Worm (Caenorhabditis elegans) whole organism, mixed stage, embryonic: ENCODE results near the gene imp-2.

Source experiments
- M03D4.4 ChIP-seq: sonication (generic microtip); optimal IDR thresholded peaks from 2 replicates; lab custom pipeline; 2017; ENCODE audit warnings: mild to moderate bottlenecking, missing genetic modification characterization, missing compliant biosample characterization
- bed-3 ChIP-seq: fragments of 200-800 bp; sonication (Bioruptor generic); optimal IDR thresholded peaks from 3 replicates; lab custom pipeline; 2018; ENCODE audit warnings: mild to moderate bottlenecking, missing genetic modification characterization, moderate library complexity, missing compliant biosample characterization
- blmp-1 ChIP-seq: fragments of 150-350 bp; optimal IDR thresholded peaks from 2 replicates; lab custom pipeline; 2014; ENCODE audit warnings: missing biosample characterization, missing genetic modification characterization
- ceh-39 ChIP-seq: fragments of 150-350 bp; optimal IDR thresholded peaks from 2 replicates; lab custom pipeline; 2014; ENCODE audit warnings: missing biosample characterization, missing genetic modification characterization
- ceh-43 ChIP-seq: fragments of 200-800 bp; sonication (Bioruptor generic); optimal IDR thresholded peaks from 2 replicates; lab custom pipeline; 2018; ENCODE audit warnings: mild to moderate bottlenecking, missing genetic modification characterization, moderate library complexity, missing compliant biosample characterization
- ceh-83 ChIP-seq: fragments of 200-800 bp; sonication (Bioruptor generic); optimal IDR thresholded peaks from 2 replicates; lab custom pipeline; 2018; ENCODE audit warnings: mild to moderate bottlenecking, missing genetic modification characterization, missing compliant biosample characterization
- ces-1 ChIP-seq: fragments of 150-350 bp; optimal IDR thresholded peaks from 2 replicates; lab custom pipeline; 2014; ENCODE audit warnings: missing biosample characterization, missing genetic modification reagents, missing genetic modification characterization
- cnd-1 ChIP-seq: fragments of 200-800 bp; sonication (Bioruptor generic); optimal IDR thresholded peaks from 2 replicates; lab custom pipeline; 2018; ENCODE audit warnings: mild to moderate bottlenecking, missing genetic modification characterization, missing compliant biosample characterization
- drap-1 ChIP-seq: fragments of 200-800 bp; sonication (Bioruptor generic); optimal IDR thresholded peaks from 3 replicates; lab custom pipeline; 2018; ENCODE audit warnings: mild to moderate bottlenecking, missing genetic modification characterization, missing compliant biosample characterization
- elt-1 ChIP-seq: sonication (generic microtip); optimal IDR thresholded peaks from 2 replicates; lab custom pipeline; 2017; ENCODE audit warnings: missing genetic modification characterization, mild to moderate bottlenecking, missing compliant biosample characterization, antibody characterized with exemption, moderate library complexity, borderline replicate concordance; ENCODE audit not compliant: insufficient read depth
- elt-3 ChIP-seq: fragments of 150-350 bp; optimal IDR thresholded peaks from 2 replicates; lab custom pipeline; 2014; ENCODE audit warnings: missing biosample characterization, missing genetic modification characterization
- flh-1 ChIP-seq: fragments of 200-800 bp; sonication (Bioruptor generic); optimal IDR thresholded peaks from 2 replicates; lab custom pipeline; 2018; ENCODE audit warnings: mild to moderate bottlenecking, missing genetic modification characterization, moderate library complexity, missing compliant biosample characterization
- ham-2 ChIP-seq: fragments of 200-800 bp; sonication (Bioruptor generic); optimal IDR thresholded peaks from 2 replicates; lab custom pipeline; 2018; ENCODE audit warnings: mild to moderate bottlenecking, missing genetic modification characterization, missing compliant biosample characterization
- hlh-1 ChIP-seq: fragments of 150-350 bp; optimal IDR thresholded peaks from 2 replicates; lab custom pipeline; 2014; ENCODE audit warnings: missing biosample characterization, missing genetic modification reagents, missing genetic modification characterization
- lin-13 ChIP-seq: fragments of 150-350 bp; optimal IDR thresholded peaks from 2 replicates; lab custom pipeline; 2014; ENCODE audit warnings: missing biosample characterization, missing genetic modification characterization
- lin-32 ChIP-seq: fragments of 200-800 bp; sonication (Bioruptor generic); optimal IDR thresholded peaks from 2 replicates; lab custom pipeline; 2018; ENCODE audit warnings: mild to moderate bottlenecking, missing genetic modification characterization, missing compliant biosample characterization
- lsy-2 ChIP-seq: fragments of 150-350 bp; optimal IDR thresholded peaks from 2 replicates; lab custom pipeline; 2014; ENCODE audit warnings: missing biosample characterization, missing genetic modification characterization
- mab-5 ChIP-seq: fragments of 150-350 bp; optimal IDR thresholded peaks from 2 replicates; lab custom pipeline; 2014; ENCODE audit warnings: missing biosample characterization, missing genetic modification characterization
- mep-1 ChIP-seq: fragments of 150-350 bp; optimal IDR thresholded peaks from 2 replicates; lab custom pipeline; 2017; ENCODE audit warnings: missing biosample characterization, missing genetic modification reagents, missing genetic modification characterization, inconsistent platforms
- mls-2 ChIP-seq: sonication (generic microtip); optimal IDR thresholded peaks from 2 replicates; lab custom pipeline; 2016; ENCODE audit warnings: mild to moderate bottlenecking, missing genetic modification characterization, moderate library complexity, missing compliant biosample characterization
- nhr-12 ChIP-seq: fragments of 150-350 bp; optimal IDR thresholded peaks from 2 replicates; lab custom pipeline; 2014; ENCODE audit warnings: missing biosample characterization, missing genetic modification characterization
- nhr-2 ChIP-seq: fragments of 150-350 bp; optimal IDR thresholded peaks from 2 replicates; lab custom pipeline; 2014; ENCODE audit warnings: missing biosample characterization, missing genetic modification characterization
- nhr-237 ChIP-seq: fragments of 150-350 bp; optimal IDR thresholded peaks from 2 replicates; lab custom pipeline; 2014; ENCODE audit warnings: missing biosample characterization, missing genetic modification characterization
- nhr-28 ChIP-seq: fragments of 150-350 bp; optimal IDR thresholded peaks from 2 replicates; lab custom pipeline; 2014; ENCODE audit warnings: missing biosample characterization, missing genetic modification characterization
- nhr-76 ChIP-seq: sonication (generic microtip); optimal IDR thresholded peaks from 2 replicates; lab custom pipeline; 2017; ENCODE audit warnings: missing biosample characterization, missing genetic modification characterization
- pha-4 ChIP-seq: fragments of 150-350 bp; optimal IDR thresholded peaks from 2 replicates; lab custom pipeline; 2018; ENCODE audit warnings: missing biosample characterization, missing genetic modification reagents, missing genetic modification characterization
- sem-2 ChIP-seq: fragments of 200-800 bp; sonication (Bioruptor generic); optimal IDR thresholded peaks from 2 replicates; lab custom pipeline; 2018; ENCODE audit warnings: mild to moderate bottlenecking, missing genetic modification characterization, missing compliant biosample characterization
- snpc-4 ChIP-seq: fragments of 150-350 bp; optimal IDR thresholded peaks from 2 replicates; lab custom pipeline; 2014; ENCODE audit warnings: missing biosample characterization, missing genetic modification characterization
- sptf-1 ChIP-seq: sonication (generic microtip); optimal IDR thresholded peaks from 2 replicates; lab custom pipeline; 2017; ENCODE audit warnings: mild to moderate bottlenecking, missing genetic modification characterization, moderate library complexity, missing compliant biosample characterization
- tbx-8 ChIP-seq: fragments of 200-800 bp; sonication (Bioruptor generic); optimal IDR thresholded peaks from 2 replicates; lab custom pipeline; 2018; ENCODE audit warnings: mild to moderate bottlenecking, missing genetic modification characterization, moderate library complexity, missing compliant biosample characterization
- unc-120 ChIP-seq: sonication (generic microtip); optimal IDR thresholded peaks from 2 replicates; lab custom pipeline; 2017; ENCODE audit warnings: missing genetic modification characterization, missing compliant biosample characterization; ENCODE audit not compliant: poor library complexity, severe bottlenecking
- unc-39 ChIP-seq: fragments of 150-350 bp; optimal IDR thresholded peaks from 2 replicates; lab custom pipeline; 2014; ENCODE audit warnings: missing biosample characterization, missing genetic modification characterization
- unc-62 ChIP-seq: fragments of 150-350 bp; optimal IDR thresholded peaks from 2 replicates; lab custom pipeline; 2014; ENCODE audit warnings: missing biosample characterization, missing genetic modification reagents, missing genetic modification characterization
- zip-8 ChIP-seq: fragments of 150-350 bp; optimal IDR thresholded peaks from 2 replicates; lab custom pipeline; 2014; ENCODE audit warnings: missing biosample characterization, missing genetic modification characterization
- ztf-11 ChIP-seq: fragments of 150-350 bp; optimal IDR thresholded peaks from 2 replicates; lab custom pipeline; 2014; ENCODE audit warnings: missing biosample characterization, missing genetic modification characterization

imp-2 gene

ce11 chrIV:11083609-11084008, 35.1 kb downstream of the imp-2 start, which contains the start of gene klc-1:
Gene klc-1 (plus strand): TSS chrIV:11083735.
- TF ChIP-seq lin-13 = no peak
- peak; percentile 62 for TF ChIP-seq lsy-2
- TF ChIP-seq drap-1 (GFP tag; lab: Kevin White, UChicago) = no peak
- no peak for TF ChIP-seq nhr-2 (tag; lab: Kevin White, UChicago)
- TF ChIP-seq nhr-28 = no peak
- TF ChIP-seq unc-39 (tag; lab: Kevin White, UChicago) = no peak
- TF ChIP-seq nhr-237 = no peak
- no peak for TF ChIP-seq M03D4.4

ce11 chrIV:11082789-11083235, 35.9 kb downstream of the imp-2 start:
- no peak for TF ChIP-seq sem-2 (GFP tag; lab: Kevin White, UChicago)
- peak; percentile 32 for TF ChIP-seq M03D4.4
- TF ChIP-seq unc-62 (GFP tag; lab: Kevin White, UChicago) = peak; percentile 90
- peak; percentile 60 for TF ChIP-seq mls-2
- TF ChIP-seq elt-1 (tag; lab: Kevin White, UChicago) = no peak
- TF ChIP-seq lin-32 (GFP tag; lab: Kevin White, UChicago) = no peak
- peak; percentile 82 for TF ChIP-seq mep-1
- TF ChIP-seq ceh-83 (GFP tag; lab: Kevin White, UChicago) = no peak
- peak; percentile 13 for TF ChIP-seq elt-3 (tag; lab: Kevin White, UChicago)
- TF ChIP-seq ztf-11 (tag; lab: Kevin White, UChicago) = peak; percentile 69
- TF ChIP-seq ceh-43 (GFP tag; lab: Kevin White, UChicago) = no peak
- no peak for TF ChIP-seq flh-1 (GFP tag; lab: Kevin White, UChicago)
- TF ChIP-seq bed-3 = no peak
- TF ChIP-seq zip-8 (tag; lab: Kevin White, UChicago) = no peak
- TF ChIP-seq hlh-1 (tag; lab: Kevin White, UChicago) = peak; percentile 46
- TF ChIP-seq ces-1 = peak; percentile 95
- TF ChIP-seq cnd-1 = peak; percentile 5
- no peak for TF ChIP-seq snpc-4 (tag; lab: Kevin White, UChicago)
- peak; percentile 56 for TF ChIP-seq sptf-1
- TF ChIP-seq drap-1 (GFP tag; lab: Kevin White, UChicago) = peak; percentile 72
- no peak for TF ChIP-seq nhr-28
- TF ChIP-seq pha-4 = peak; percentile 83
- TF ChIP-seq blmp-1 (tag; lab: Kevin White, UChicago) = peak; percentile 54
- no peak for TF ChIP-seq nhr-2 (tag; lab: Kevin White, UChicago)
- no peak for TF ChIP-seq nhr-12
- no peak for TF ChIP-seq unc-39 (tag; lab: Kevin White, UChicago)
- peak; percentile 85 for TF ChIP-seq ham-2 (GFP tag; lab: Kevin White, UChicago)
- TF ChIP-seq ceh-39 (tag; lab: Kevin White, UChicago) = no peak
- TF ChIP-seq nhr-76 = no peak
- TF ChIP-seq tbx-8 (GFP tag; lab: Kevin White, UChicago) = no peak
- TF ChIP-seq lsy-2 = peak; percentile 81
- TF ChIP-seq mab-5 (tag; lab: Kevin White, UChicago) = no peak
- TF ChIP-seq lin-13 = peak; percentile 37
- peak; percentile 88 for TF ChIP-seq nhr-237
- TF ChIP-seq unc-120 = peak; percentile 67

ce11 chrIV:11082153-11082552, 36.5 kb downstream of the imp-2 start, which contains the start of gene let-70:
Gene let-70 (minus strand): TSS chrIV:11082253.
- peak; percentile 14 for TF ChIP-seq zip-8 (tag; lab: Kevin White, UChicago)
- TF ChIP-seq tbx-8 (GFP tag; lab: Kevin White, UChicago) = no peak
- no peak for TF ChIP-seq lsy-2
- TF ChIP-seq sem-2 (GFP tag; lab: Kevin White, UChicago) = no peak
- no peak for TF ChIP-seq pha-4
- TF ChIP-seq cnd-1 = no peak
- no peak for TF ChIP-seq unc-62 (GFP tag; lab: Kevin White, UChicago)
- TF ChIP-seq, all 35 proteins: peak for 1

- TF ChIP-seq sem-2 (GFP tag; lab: Kevin White, UChicago) = no peak
- peak; percentile 14 for TF ChIP-seq ces-1
- TF ChIP-seq unc-62 (GFP tag; lab: Kevin White, UChicago) = no peak
- no peak for TF ChIP-seq drap-1 (GFP tag; lab: Kevin White, UChicago)
- TF ChIP-seq, all 35 proteins: peak for 1
Measured at ce11 chrIV:11080823-11081285, 37.8 kb downstream of the imp-2 start, which contains the start of gene atg-7. Gene atg-7 (minus strand): TSS chrIV:11081055.
